Worm (Caenorhabditis elegans) whole organism, L4 larva: ENCODE data around the gene bus-8A.

Experiments
- D1046.2 ChIP-seq: fragments of 200-800 bp; sonication (Bioruptor generic); IDR thresholded peaks from 2 replicates; pipeline ENCODE4 v1.3.6; 2022; ENCODE audit warnings: missing genetic modification characterization, missing compliant biosample characterization
- F10B5.3 ChIP-seq: sonication (generic microtip); optimal IDR thresholded peaks from 2 replicates; lab custom pipeline; 2016; ENCODE audit warnings: mild to moderate bottlenecking, missing genetic modification characterization, missing compliant biosample characterization
- F37D6.2 ChIP-seq: sonication (generic microtip); optimal IDR thresholded peaks from 2 replicates; lab custom pipeline; 2016; ENCODE audit warnings: mild to moderate bottlenecking, missing genetic modification characterization, missing compliant biosample characterization
- F49E8.2 ChIP-seq: sonication (generic microtip); optimal IDR thresholded peaks from 2 replicates; lab custom pipeline; 2016; ENCODE audit warnings: missing compliant biosample characterization, mild to moderate bottlenecking, missing genetic modification characterization, borderline replicate concordance
- R02D3.7 ChIP-seq: fragments of 150-350 bp; sonication (generic microtip); optimal IDR thresholded peaks from 3 replicates; lab custom pipeline; 2014; ENCODE audit warnings: missing biosample characterization, missing genetic modification characterization
- T20F7.1 ChIP-seq: fragments of 200-800 bp; sonication (Bioruptor generic); optimal IDR thresholded peaks from 2 replicates; lab custom pipeline; 2018; ENCODE audit warnings: mild to moderate bottlenecking, missing genetic modification characterization, missing compliant biosample characterization
- T26A8.4 ChIP-seq: fragments of 200-800 bp; sonication (Bioruptor generic); IDR thresholded peaks from 2 replicates; pipeline ENCODE4 v1.3.6; 2022; ENCODE audit warnings: missing genetic modification characterization, missing compliant biosample characterization
- ZK337.2 ChIP-seq: fragments of 200-800 bp; sonication (Bioruptor generic); IDR thresholded peaks from 2 replicates; pipeline ENCODE4 v1.3.6; 2022; ENCODE audit warnings: missing genetic modification reagents, missing genetic modification characterization, missing compliant biosample characterization
- aha-1 ChIP-seq: fragments of 150-350 bp; peaks from one replicate; lab custom pipeline; 2014; ENCODE audit warnings: missing biosample characterization, missing genetic modification characterization
- arid-1 ChIP-seq: fragments of 200-800 bp; sonication (Bioruptor generic); conservative IDR thresholded peaks from 2 replicates; pipeline ENCODE4 v1.3.6; 2022; ENCODE audit warnings: missing genetic modification reagents, missing genetic modification characterization, missing compliant biosample characterization
- ceh-82 ChIP-seq: sonication (generic microtip); optimal IDR thresholded peaks from 2 replicates; lab custom pipeline; 2017; ENCODE audit warnings: missing biosample characterization, missing genetic modification characterization
- ces-1 ChIP-seq: fragments of 150-350 bp; sonication (generic microtip); optimal IDR thresholded peaks from 4 replicates; lab custom pipeline; 2014; ENCODE audit warnings: missing biosample characterization, missing genetic modification reagents, missing genetic modification characterization
- daf-16 ChIP-seq, 3 experiments: sonication (generic microtip); optimal IDR thresholded peaks; 2 replicates each; lab custom pipeline; 2016 to 2017; ENCODE audit warnings: missing genetic modification characterization in 3 of 3, missing genetic modification reagents in 3 of 3, mild to moderate bottlenecking in 2 of 3, missing compliant biosample characterization in 2 of 3, missing biosample characterization in 1 of 3, moderate library complexity in 1 of 3
- daf-19 ChIP-seq: fragments of 200-800 bp; sonication (Bioruptor generic); conservative IDR thresholded peaks from 2 replicates; pipeline ENCODE4 v1.3.6; 2022; ENCODE audit warnings: missing genetic modification characterization, missing compliant biosample characterization
- dmd-6 ChIP-seq: fragments of 200-800 bp; sonication (Bioruptor generic); IDR thresholded peaks from 2 replicates; pipeline ENCODE4 v1.3.6; 2022; ENCODE audit warnings: missing genetic modification reagents, missing genetic modification characterization, missing compliant biosample characterization
- duxl-1 ChIP-seq: sonication (generic microtip); optimal IDR thresholded peaks from 2 replicates; lab custom pipeline; 2016; ENCODE audit warnings: mild to moderate bottlenecking, missing genetic modification characterization, moderate library complexity, missing compliant biosample characterization; ENCODE audit not compliant: poor library complexity
- dve-1 ChIP-seq: sonication (generic microtip); optimal IDR thresholded peaks from 2 replicates; lab custom pipeline; 2017; ENCODE audit warnings: antibody characterized with exemption, mild to moderate bottlenecking, missing genetic modification characterization, missing compliant biosample characterization; ENCODE audit not compliant: insufficient read depth
- fos-1 ChIP-seq: fragments of 150-350 bp; optimal IDR thresholded peaks from 2 replicates; lab custom pipeline; 2014; ENCODE audit warnings: missing biosample characterization, missing genetic modification characterization
- gei-8 ChIP-seq: fragments of 200-800 bp; sonication (Bioruptor generic); optimal IDR thresholded peaks from 2 replicates; lab custom pipeline; 2018; ENCODE audit warnings: mild to moderate bottlenecking, missing genetic modification characterization, missing compliant biosample characterization
- hif-1 ChIP-seq, 2 experiments: sonication (generic microtip); optimal IDR thresholded peaks; 2 replicates each; lab custom pipeline; 2016 to 2017; ENCODE audit warnings: missing compliant biosample characterization in 2 of 2, missing genetic modification characterization in 2 of 2, missing genetic modification reagents in 2 of 2, missing genotype in 2 of 2, mild to moderate bottlenecking in 1 of 2
- hlh-11 ChIP-seq: fragments of 200-800 bp; sonication (Bioruptor generic); optimal IDR thresholded peaks from 2 replicates; lab custom pipeline; 2018; ENCODE audit warnings: mild to moderate bottlenecking, missing genetic modification characterization, missing compliant biosample characterization
- hmg-1.1 ChIP-seq: fragments of 200-800 bp; sonication (Bioruptor generic); IDR thresholded peaks from 2 replicates; pipeline ENCODE4 v1.3.6; 2022; ENCODE audit warnings: missing genetic modification reagents, missing genetic modification characterization, missing compliant biosample characterization
- lin-1 ChIP-seq: fragments of 200-800 bp; sonication (Bioruptor generic); IDR thresholded peaks from 2 replicates; pipeline ENCODE4 v1.3.6; 2022; ENCODE audit warnings: missing genetic modification reagents, missing genetic modification characterization, missing compliant biosample characterization
- lin-15B ChIP-seq: fragments of 150-350 bp; sonication (generic microtip); optimal IDR thresholded peaks from 3 replicates; lab custom pipeline; 2014; ENCODE audit warnings: missing biosample characterization, missing genetic modification characterization
- lin-29 ChIP-seq: fragments of 200-800 bp; sonication (Bioruptor generic); IDR thresholded peaks from 2 replicates; pipeline ENCODE4 v1.3.6; 2022; ENCODE audit warnings: missing genetic modification reagents, missing genetic modification characterization, missing compliant biosample characterization
- lsy-2 ChIP-seq, 2 experiments: fragments of 150-350 bp in 1 of 2; sonication (generic microtip) in 1 of 2; optimal IDR thresholded peaks; 2 replicates each; lab custom pipeline; 2014 to 2017; ENCODE audit warnings: missing biosample characterization in 2 of 2, missing genetic modification characterization in 2 of 2
- mdt-29 ChIP-seq: fragments of 200-800 bp; sonication (Bioruptor generic); IDR thresholded peaks from 2 replicates; pipeline ENCODE4 v1.3.6; 2022; ENCODE audit warnings: missing genetic modification reagents, missing genetic modification characterization, missing compliant biosample characterization
- mep-1 ChIP-seq: fragments of 150-350 bp; sonication (generic microtip); optimal IDR thresholded peaks from 3 replicates; lab custom pipeline; 2014; ENCODE audit warnings: missing biosample characterization, missing genetic modification characterization
- mes-2 ChIP-seq: sonication (generic microtip); optimal IDR thresholded peaks from 2 replicates; lab custom pipeline; 2016; ENCODE audit warnings: missing genotype, mild to moderate bottlenecking, missing genetic modification characterization, missing compliant biosample characterization; ENCODE audit not compliant: poor library complexity, severe bottlenecking
- mxl-2 ChIP-seq: fragments of 200-800 bp; sonication (Bioruptor generic); conservative IDR thresholded peaks from 2 replicates; pipeline ENCODE4 v1.3.6; 2022; ENCODE audit warnings: missing genetic modification reagents, missing genetic modification characterization, missing compliant biosample characterization
- mxl-3 ChIP-seq: fragments of 200-800 bp; sonication (Bioruptor generic); optimal IDR thresholded peaks from 2 replicates; lab custom pipeline; 2018; ENCODE audit warnings: mild to moderate bottlenecking, missing genetic modification characterization, missing compliant biosample characterization
- nhr-10 ChIP-seq: fragments of 150-350 bp; optimal IDR thresholded peaks from 2 replicates; lab custom pipeline; 2014; ENCODE audit warnings: missing biosample characterization, missing genetic modification characterization
- nhr-102 ChIP-seq: sonication (generic microtip); optimal IDR thresholded peaks from 2 replicates; lab custom pipeline; 2016; ENCODE audit warnings: mild to moderate bottlenecking, missing genetic modification characterization, moderate library complexity, missing compliant biosample characterization
- nhr-237 ChIP-seq: sonication (generic microtip); optimal IDR thresholded peaks from 2 replicates; lab custom pipeline; 2017; ENCODE audit warnings: missing biosample characterization, missing genetic modification characterization
- nhr-42 ChIP-seq: fragments of 200-800 bp; sonication (Bioruptor generic); IDR thresholded peaks from 2 replicates; pipeline ENCODE4 v1.3.6; 2022; ENCODE audit warnings: missing genetic modification characterization, missing compliant biosample characterization
- nhr-76 ChIP-seq: fragments of 150-350 bp; optimal IDR thresholded peaks from 2 replicates; lab custom pipeline; 2014; ENCODE audit warnings: missing biosample characterization, missing genetic modification characterization
- nhr-77 ChIP-seq: fragments of 150-350 bp; optimal IDR thresholded peaks from 2 replicates; lab custom pipeline; 2014; ENCODE audit warnings: missing biosample characterization, missing genetic modification characterization
- pha-4 ChIP-seq, 2 experiments: fragments of 150-350 bp in 1 of 2; fragments of 200-800 bp in 1 of 2; sonication (Bioruptor generic) in 1 of 2; IDR thresholded peaks in 1 of 2; optimal IDR thresholded peaks in 1 of 2; 2 replicates each; pipeline versions ENCODE4 v1.3.6 to Lab custom; 2014 to 2022; ENCODE audit warnings: missing genetic modification characterization in 2 of 2, missing genetic modification reagents in 2 of 2, missing biosample characterization in 1 of 2, missing compliant biosample characterization in 1 of 2
- sdz-12 ChIP-seq: fragments of 200-800 bp; sonication (Bioruptor generic); optimal IDR thresholded peaks from 2 replicates; lab custom pipeline; 2018; ENCODE audit warnings: mild to moderate bottlenecking, missing genetic modification characterization, missing compliant biosample characterization
- spr-3 ChIP-seq: fragments of 200-800 bp; sonication (Bioruptor generic); optimal IDR thresholded peaks from 2 replicates; lab custom pipeline; 2018; ENCODE audit warnings: mild to moderate bottlenecking, missing genetic modification characterization, missing compliant biosample characterization
- tra-1 ChIP-seq: fragments of 200-800 bp; sonication (Bioruptor generic); IDR thresholded peaks from 2 replicates; pipeline ENCODE4 v1.3.6; 2022; ENCODE audit warnings: missing genetic modification reagents, missing genetic modification characterization, missing compliant biosample characterization
- unc-39 ChIP-seq: sonication (generic microtip); optimal IDR thresholded peaks from 2 replicates; lab custom pipeline; 2017; ENCODE audit warnings: missing biosample characterization, missing genetic modification characterization
- unc-62 ChIP-seq, 3 experiments: fragments of 150-350 bp in 1 of 3; sonication (generic microtip); optimal IDR thresholded peaks in 2 of 3; peaks in 1 of 3; 1 replicate in 1 of 3; 2 replicates in 2 of 3; lab custom pipeline; 2014 to 2017; ENCODE audit warnings: missing biosample characterization in 3 of 3, missing genetic modification characterization in 3 of 3, missing genetic modification reagents in 3 of 3, missing genotype in 1 of 3
- vab-7 ChIP-seq: fragments of 200-800 bp; sonication (Bioruptor generic); IDR thresholded peaks from 2 replicates; pipeline ENCODE4 v1.3.6; 2022; ENCODE audit warnings: missing genetic modification reagents, missing genetic modification characterization, missing compliant biosample characterization
- zip-2 ChIP-seq: fragments of 150-350 bp; optimal IDR thresholded peaks from 2 replicates; lab custom pipeline; 2014; ENCODE audit warnings: missing biosample characterization, missing genetic modification characterization

bus-8A gene

ce11 chrX:5485284-5485927, 7.3 kb upstream of the bus-8A start (continued):
- TF ChIP-seq hlh-11, result no peak
- no peak; the same call in 1 of the 2 replicates for TF ChIP-seq lin-1 (GFP tag; lab: Robert Waterston, UW)
- TF ChIP-seq vab-7 (GFP tag; lab: Robert Waterston, UW), result 0 out of 2 replicates have a peak, but pooled peaks have one; percentile 36
- no peak for TF ChIP-seq nhr-237 (tag; lab: Kevin White, UChicago)
- TF ChIP-seq ZK337.2 (GFP tag; lab: Robert Waterston, UW), result no peak
- no peak for TF ChIP-seq fos-1 (tag; lab: Kevin White, UChicago)

ce11 chrX:5485931-5486537, 6.7 kb upstream of the bus-8A start, which contains the start of gene C25F6.1:
Gene C25F6.1 (plus strand): TSS chrX:5486487.
- TF ChIP-seq zip-2 (tag; lab: Kevin White, UChicago), result no peak
- TF ChIP-seq aha-1 (tag; lab: Kevin White, UChicago), result peak; percentile 57
- no peak for TF ChIP-seq F37D6.2
- peak in 1 of 2 experiments; percentile 81 for TF ChIP-seq unc-62 (GFP tag; optimal IDR thresholded peaks at IDR 0.05 in 1 of 2; lab: Kevin White, UChicago)
- no peak for TF ChIP-seq unc-62 (tag; optimal IDR thresholded peaks at IDR 0.05; lab: Kevin White, UChicago)
- peak; percentile 61 for TF ChIP-seq mes-2 (tag; lab: Kevin White, UChicago)
- no peak for TF ChIP-seq tra-1 (GFP tag; lab: Robert Waterston, UW)
- no peak for TF ChIP-seq dmd-6
- TF ChIP-seq nhr-102 (tag; lab: Kevin White, UChicago), result no peak
- no peak for TF ChIP-seq mdt-29 (GFP tag; lab: Robert Waterston, UW)
- TF ChIP-seq D1046.2 (GFP tag; lab: Robert Waterston, UW), result no peak
- TF ChIP-seq T26A8.4, result no peak
- TF ChIP-seq nhr-77 (tag; lab: Kevin White, UChicago), result no peak
- TF ChIP-seq nhr-76, result no peak
- TF ChIP-seq unc-39 (tag; lab: Kevin White, UChicago), result no peak
- TF ChIP-seq hif-1 (tag; optimal IDR thresholded peaks at IDR 0.05; lab: Kevin White, UChicago), result no peak
- no peak for TF ChIP-seq ces-1 (GFP tag; lab: Kevin White, UChicago)
- TF ChIP-seq R02D3.7 (tag; lab: Kevin White, UChicago), result no peak
- no peak for TF ChIP-seq gei-8
- TF ChIP-seq dve-1, result no peak
- TF ChIP-seq ZK337.2 (GFP tag; lab: Robert Waterston, UW), result no peak
- no peak for TF ChIP-seq nhr-42
- no peak for TF ChIP-seq duxl-1
- no peak for TF ChIP-seq mxl-3 (GFP tag; lab: Kevin White, UChicago)
- TF ChIP-seq hlh-11, result no peak
- TF ChIP-seq lin-29 (GFP tag; lab: Robert Waterston, UW), result no peak
- no peak for TF ChIP-seq F49E8.2 (tag; lab: Kevin White, UChicago)
- TF ChIP-seq pha-4 (GFP tag; IDR thresholded peaks at IDR 0.05; lab: Robert Waterston, UW), result no peak
- no peak for TF ChIP-seq pha-4 (tag; optimal IDR thresholded peaks at IDR 0.05; lab: Kevin White, UChicago)
- TF ChIP-seq sdz-12 (GFP tag; lab: Kevin White, UChicago), result no peak
- no peak for TF ChIP-seq nhr-10
- TF ChIP-seq ceh-82 (tag; lab: Kevin White, UChicago), result no peak
- TF ChIP-seq daf-19 (GFP tag; lab: Robert Waterston, UW), result no peak
- peak in 1 of 2 experiments; percentile 30 for TF ChIP-seq lsy-2 (tag; optimal IDR thresholded peaks at IDR 0.05; lab: Kevin White, UChicago)
- TF ChIP-seq T20F7.1 (GFP tag; lab: Kevin White, UChicago), result no peak
- TF ChIP-seq daf-16 (GFP tag; optimal IDR thresholded peaks at IDR 0.05; lab: Kevin White, UChicago), result no peak
- TF ChIP-seq daf-16 (tag; optimal IDR thresholded peaks at IDR 0.05; lab: Kevin White, UChicago), result peak; percentile 14
- TF ChIP-seq F10B5.3, result no peak
- no peak for TF ChIP-seq spr-3
- TF ChIP-seq hmg-1.1 (GFP tag; lab: Robert Waterston, UW), result no peak
- TF ChIP-seq mep-1 (tag; lab: Kevin White, UChicago), result peak; percentile 38
- TF ChIP-seq mxl-2 (GFP tag; lab: Robert Waterston, UW), result no peak
- no peak for TF ChIP-seq arid-1 (GFP tag; lab: Robert Waterston, UW)
- TF ChIP-seq lin-15B, result no peak
